Worm (Caenorhabditis elegans) whole organism, L2 larva: ENCODE results near the gene F13B6.2.

Experiments used
- ama-1 ChIP-seq: fragments of 150-350 bp; optimal IDR thresholded peaks from 2 replicates; lab custom pipeline; 2018; ENCODE audit warnings: inconsistent platforms
- ceh-82 ChIP-seq: fragments of 150-350 bp; optimal IDR thresholded peaks from 2 replicates; lab custom pipeline; 2014; ENCODE audit warnings: missing biosample characterization, missing genetic modification characterization
- dmd-4 ChIP-seq: sonication (generic microtip); optimal IDR thresholded peaks from 2 replicates; lab custom pipeline; 2017; ENCODE audit warnings: missing biosample characterization, missing genetic modification characterization
- elt-3 ChIP-seq: sonication (generic microtip); optimal IDR thresholded peaks from 2 replicates; lab custom pipeline; 2017; ENCODE audit warnings: missing biosample characterization, missing genetic modification characterization
- lin-13 ChIP-seq: fragments of 150-350 bp; optimal IDR thresholded peaks from 2 replicates; lab custom pipeline; 2014; ENCODE audit warnings: missing biosample characterization, missing genetic modification reagents, missing genetic modification characterization
- nhr-11 ChIP-seq: fragments of 150-350 bp; optimal IDR thresholded peaks from 2 replicates; lab custom pipeline; 2014; ENCODE audit warnings: missing biosample characterization, missing genetic modification characterization
- sma-3 ChIP-seq: sonication (generic microtip); optimal IDR thresholded peaks from 2 replicates; lab custom pipeline; 2016; ENCODE audit warnings: missing genetic modification reagents, missing genetic modification characterization, missing compliant biosample characterization
- sma-9 ChIP-seq, 2 experiments: fragments of 150-350 bp in 1 of 2; sonication (generic microtip) in 1 of 2; optimal IDR thresholded peaks; 2 replicates each; lab custom pipeline; 2014 to 2016; ENCODE audit warnings: missing genetic modification characterization in 2 of 2, mild to moderate bottlenecking in 1 of 2, missing biosample characterization in 1 of 2, missing compliant biosample characterization in 1 of 2, missing genetic modification reagents in 1 of 2, moderate library complexity in 1 of 2
- unc-62 ChIP-seq: fragments of 150-350 bp; optimal IDR thresholded peaks from 2 replicates; lab custom pipeline; 2014; ENCODE audit warnings: missing biosample characterization, missing genetic modification reagents, missing genetic modification characterization

- TF ChIP-seq unc-62 (GFP tag; lab: Kevin White, UChicago) (no peak), nhr-11 (tag; lab: Kevin White, UChicago) (no peak), lin-13 (no peak), sma-3 (GFP tag; lab: Kevin White, UChicago) (no peak), sma-9 (GFP tag; optimal IDR thresholded peaks at IDR 0.05; lab: Kevin White, UChicago) (no peak), sma-9 (tag; optimal IDR thresholded peaks at IDR 0.05; lab: Kevin White, UChicago) (no peak), dmd-4 (tag; lab: Kevin White, UChicago) (no peak), ceh-82 (tag; lab: Kevin White, UChicago) (no peak), ama-1 (no peak), elt-3 (tag; lab: Kevin White, UChicago) (no peak)
Observed at ce11 chrIV:7439377-7439776, 20.7 kb downstream of the F13B6.2 start.
